Worm (Caenorhabditis elegans): ENCODE data around the gene Y14H12A.1.

The Y14H12A.1 gene

ce11 chrII:3992660-3993245 lies at the start of gene Y14H12A.1:
Y14H12A.1 (plus strand) TSS chrII:3993195.
- TF ChIP-seq hmbx-1 (tag; optimal IDR thresholded peaks at IDR 0.05) = no peak
- no peak for TF ChIP-seq flt-1 (GFP tag; IDR thresholded peaks at IDR 0.05)

DNA sequence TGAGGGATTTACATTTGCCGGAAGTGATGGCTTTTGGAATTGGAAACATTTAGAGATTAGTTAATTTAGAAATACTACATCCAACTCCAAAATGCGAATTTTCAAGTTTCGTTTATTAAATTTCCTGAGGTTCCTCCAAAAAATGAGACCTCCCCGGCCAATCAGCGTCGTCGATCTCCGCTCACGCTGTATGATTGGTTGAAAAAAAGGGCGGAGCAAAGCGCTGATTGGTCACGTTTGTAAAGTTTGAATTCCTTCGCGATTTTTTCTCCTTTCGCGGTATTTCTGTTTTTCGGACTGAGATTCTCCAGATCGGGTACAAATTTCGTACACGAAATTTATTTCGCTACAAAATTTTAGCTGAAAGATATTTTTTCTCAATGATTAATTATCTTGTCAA lies 45.6 kb upstream of the Y14H12A.1 start:
- TF ChIP-seq aly-1 (tag; optimal IDR thresholded peaks at IDR 0.05) (no peak), hmbx-1 (tag; optimal IDR thresholded peaks at IDR 0.05) (no peak), hmg-4 (GFP tag; optimal IDR thresholded peaks at IDR 0.05) (no peak), B0310.2 (tag; optimal IDR thresholded peaks at IDR 0.05) (no peak), ceh-36 (tag; optimal IDR thresholded peaks at IDR 0.05) (no peak), scrt-1 (GFP tag; IDR thresholded peaks at IDR 0.05) (no peak), tbx-37 (GFP tag; conservative IDR thresholded peaks at IDR 0.05) (no peak), pes-1 (GFP tag; IDR thresholded peaks at IDR 0.05) (no peak), hnd-1 (tag; optimal IDR thresholded peaks at IDR 0.05) (no peak)

- TF ChIP-seq aly-1 (tag; optimal IDR thresholded peaks at IDR 0.05) = no peak
- no peak for TF ChIP-seq ceh-13 (GFP tag; optimal IDR thresholded peaks at IDR 0.05)
Measured at ce11 chrII:3948507-3948906, 44.5 kb upstream of the Y14H12A.1 start.

- TF ChIP-seq ama-1 (optimal IDR thresholded peaks at IDR 0.05) (no peak), tbx-37 (GFP tag; conservative IDR thresholded peaks at IDR 0.05) (no peak)
Measured at ce11 chrII:3950077-3950476, 42.9 kb upstream of the Y14H12A.1 start, which contains the start of gene sea-2. sea-2 (plus strand) TSS chrII:3950377.

DNA sequence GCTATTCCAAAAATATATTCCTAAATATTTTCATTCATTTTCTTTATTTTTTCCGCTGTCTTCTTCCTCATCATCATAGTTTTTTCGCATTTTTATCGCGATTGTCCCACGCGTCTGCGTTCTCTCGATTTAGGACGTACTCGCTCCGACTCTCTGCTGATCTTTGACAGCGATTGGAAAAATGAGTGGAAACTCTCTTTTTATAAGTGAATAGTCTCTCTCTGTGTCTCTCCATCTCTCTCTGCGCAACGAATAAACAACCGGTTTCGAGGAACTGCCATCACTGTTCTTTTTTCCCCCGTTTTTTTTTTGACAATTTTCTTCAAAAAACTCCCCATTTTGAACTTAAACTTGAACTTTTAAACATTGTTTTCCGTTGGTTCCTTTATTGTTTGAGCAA lies 41.6 kb upstream of the Y14H12A.1 start:
- TF ChIP-seq ama-1 (optimal IDR thresholded peaks at IDR 0.05) (no peak), F13C5.2 (tag; optimal IDR thresholded peaks at IDR 0.05) (no peak), tbx-11 (GFP tag; IDR thresholded peaks at IDR 0.05) (no peak), ets-7 (tag; optimal IDR thresholded peaks at IDR 0.05) (no peak), B0310.2 (tag; optimal IDR thresholded peaks at IDR 0.05) (no peak)

DNA sequence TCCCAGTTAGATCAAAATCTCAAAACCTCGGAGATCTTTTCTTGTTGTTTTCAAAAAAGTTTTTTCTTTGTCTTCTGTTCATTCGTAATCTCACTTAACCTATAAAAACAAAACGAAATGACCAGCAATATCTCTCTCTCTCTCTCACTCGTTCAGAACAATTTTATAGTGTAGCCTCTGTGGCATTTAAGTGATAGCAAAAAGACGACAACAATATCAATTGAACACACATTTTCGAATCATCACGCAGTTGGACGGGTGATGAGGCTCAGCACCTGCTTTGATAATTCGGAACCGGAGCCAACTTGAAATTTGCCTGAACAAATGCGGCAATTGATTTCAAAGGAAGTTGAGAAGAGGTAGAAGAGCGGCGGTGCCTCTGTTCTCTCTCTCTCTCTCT lies 40.6 kb upstream of the Y14H12A.1 start:
- TF ChIP-seq ets-7 (tag; optimal IDR thresholded peaks at IDR 0.05) (no peak), hmbx-1 (tag; optimal IDR thresholded peaks at IDR 0.05) (no peak), tbx-37 (GFP tag; conservative IDR thresholded peaks at IDR 0.05) (no peak), tbx-11 (GFP tag; IDR thresholded peaks at IDR 0.05) (no peak)

DNA sequence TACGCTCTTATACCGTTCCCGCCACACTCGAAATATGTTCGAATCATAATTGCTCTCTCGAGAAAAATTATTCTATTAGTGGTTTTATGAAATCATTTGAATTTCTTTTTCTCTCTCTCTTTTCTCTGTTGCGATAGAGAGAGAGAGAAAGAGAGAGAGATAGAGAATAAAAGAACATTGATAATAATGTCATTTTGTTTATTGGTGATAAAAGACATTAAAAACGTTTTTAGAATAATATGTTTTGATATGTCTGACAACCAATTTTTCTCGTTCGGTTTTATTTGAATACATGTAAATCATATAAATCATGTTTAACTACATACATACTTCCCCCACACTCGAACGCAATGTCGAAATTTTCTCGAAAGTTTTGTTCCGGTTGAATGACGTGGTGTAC lies 40.0 kb upstream of the Y14H12A.1 start:
- TF ChIP-seq ceh-13 (GFP tag; optimal IDR thresholded peaks at IDR 0.05) = no peak
- no peak for TF ChIP-seq ceh-36 (tag; optimal IDR thresholded peaks at IDR 0.05)
- no peak for TF ChIP-seq tra-4 (tag; optimal IDR thresholded peaks at IDR 0.05)
- no peak for TF ChIP-seq hmbx-1 (tag; optimal IDR thresholded peaks at IDR 0.05)
- TF ChIP-seq F13C5.2 (tag; optimal IDR thresholded peaks at IDR 0.05) = no peak
- no peak for TF ChIP-seq ama-1 (optimal IDR thresholded peaks at IDR 0.05)
- no peak for TF ChIP-seq aly-1 (tag; optimal IDR thresholded peaks at IDR 0.05)
- TF ChIP-seq flt-1 (GFP tag; IDR thresholded peaks at IDR 0.05) = no peak
- no peak for TF ChIP-seq scrt-1 (GFP tag; IDR thresholded peaks at IDR 0.05)
- TF ChIP-seq tbx-37 (GFP tag; conservative IDR thresholded peaks at IDR 0.05) = no peak
- TF ChIP-seq sea-1 (GFP tag; conservative IDR thresholded peaks at IDR 0.05) = no peak
- no peak for TF ChIP-seq hnd-1 (tag; optimal IDR thresholded peaks at IDR 0.05)

DNA sequence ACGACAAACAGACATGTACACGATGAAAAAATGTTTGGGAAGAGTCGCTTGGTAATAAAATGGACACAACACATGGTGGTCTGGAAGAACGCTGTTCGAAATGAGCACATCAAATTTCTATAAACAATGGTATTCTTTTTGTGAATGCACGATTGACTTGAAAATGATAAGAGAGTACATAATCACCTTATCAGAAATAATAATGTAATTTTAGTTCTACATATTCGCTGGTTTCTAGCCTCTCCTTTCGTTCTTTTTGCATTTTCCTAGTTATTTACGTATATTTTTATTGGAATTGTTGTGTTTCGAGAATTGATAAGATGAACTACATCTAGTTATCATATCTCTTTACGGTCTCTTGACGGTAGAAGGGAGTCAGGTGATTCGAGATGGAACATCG lies 39.0 kb upstream of the Y14H12A.1 start:
- TF ChIP-seq hmbx-1 (tag; optimal IDR thresholded peaks at IDR 0.05) (no peak), tbx-37 (GFP tag; conservative IDR thresholded peaks at IDR 0.05) (no peak), F13C5.2 (tag; optimal IDR thresholded peaks at IDR 0.05) (no peak), tra-4 (tag; optimal IDR thresholded peaks at IDR 0.05) (no peak), aly-1 (tag; optimal IDR thresholded peaks at IDR 0.05) (no peak), pes-1 (GFP tag; IDR thresholded peaks at IDR 0.05) (no peak), B0310.2 (tag; optimal IDR thresholded peaks at IDR 0.05) (no peak), tbx-11 (GFP tag; IDR thresholded peaks at IDR 0.05) (no peak), ceh-36 (tag; optimal IDR thresholded peaks at IDR 0.05) (no peak), hmg-4 (GFP tag; optimal IDR thresholded peaks at IDR 0.05) (no peak), ets-7 (tag; optimal IDR thresholded peaks at IDR 0.05) (no peak)

- TF ChIP-seq hnd-1 (tag; optimal IDR thresholded peaks at IDR 0.05) = no peak
- no peak for TF ChIP-seq sea-1 (GFP tag; conservative IDR thresholded peaks at IDR 0.05)
- no peak for TF ChIP-seq tbx-11 (GFP tag; IDR thresholded peaks at IDR 0.05)
- no peak for TF ChIP-seq tbx-37 (GFP tag; conservative IDR thresholded peaks at IDR 0.05)
Measured at ce11 chrII:3954838-3955237, 38.2 kb upstream of the Y14H12A.1 start.

DNA sequence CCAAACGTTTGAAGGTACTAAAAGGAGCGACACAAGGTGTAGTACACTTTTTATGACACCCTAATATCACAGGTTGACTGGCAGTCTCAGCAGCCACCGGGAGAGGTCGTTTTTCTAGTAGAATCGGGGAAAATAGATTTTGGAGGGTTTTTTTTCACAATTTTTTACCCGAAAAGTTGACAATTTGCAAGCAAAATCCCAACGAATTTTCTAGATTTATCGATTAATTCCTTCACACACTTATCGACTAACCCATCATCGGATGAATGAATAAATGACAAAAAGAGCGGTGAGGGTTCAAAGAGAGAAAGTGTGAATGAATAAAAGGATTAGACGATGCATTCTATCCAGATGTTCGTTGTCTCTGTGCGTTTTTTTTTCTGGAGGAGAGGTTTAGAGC lies 37.1 kb upstream of the Y14H12A.1 start:
- TF ChIP-seq hmbx-1 (tag; optimal IDR thresholded peaks at IDR 0.05) (no peak), aly-1 (tag; optimal IDR thresholded peaks at IDR 0.05) (peak; percentile 8), ets-7 (tag; optimal IDR thresholded peaks at IDR 0.05) (peak; percentile 42)
